Worm (Caenorhabditis elegans): ENCODE results near the gene cutl-19.

cutl-19 gene

DNA sequence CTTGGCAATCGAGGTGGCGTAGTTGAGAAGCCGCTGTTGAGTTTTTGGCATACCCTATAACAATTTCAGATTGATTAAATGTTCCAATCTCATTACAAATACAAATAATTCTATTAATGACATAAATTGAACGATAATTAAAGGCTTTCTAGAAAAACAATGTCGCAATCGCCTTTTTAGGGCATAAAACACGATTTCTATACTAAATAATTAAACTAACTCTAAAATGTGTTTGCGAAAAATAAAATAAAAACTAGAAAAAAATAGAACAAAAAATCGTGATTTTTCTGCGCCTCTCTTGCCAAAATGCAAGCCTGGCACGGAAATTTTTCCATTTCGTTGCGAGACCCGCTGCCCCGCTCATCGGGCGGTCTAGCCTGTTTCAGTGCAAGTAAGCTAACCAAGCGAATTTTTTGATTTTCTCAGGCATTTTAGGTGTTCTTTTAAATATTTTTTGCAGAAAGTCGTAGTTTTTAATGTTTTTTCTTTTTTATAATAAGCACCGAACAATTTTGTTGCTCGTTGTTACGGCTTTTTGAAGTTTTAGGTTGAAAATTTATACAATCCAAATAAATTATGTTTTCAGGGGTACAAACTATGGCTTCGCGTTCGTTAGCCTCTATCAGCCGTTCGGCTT lies 10.5 kb upstream of the cutl-19 start, which contains the start of the genes C34E10.12, C34E10.10 and atp-2 (continued):
- peak; percentile 59 for TF ChIP-seq sma-9 (GFP tag; optimal IDR thresholded peaks at IDR 0.05)
- no peak for TF ChIP-seq sma-9 (tag; optimal IDR thresholded peaks at IDR 0.05)
- TF ChIP-seq ceh-16 (tag; optimal IDR thresholded peaks at IDR 0.05), result peak; percentile 50
- TF ChIP-seq snpc-4 (tag; optimal IDR thresholded peaks at IDR 0.05), result peak; percentile 60

DNA sequence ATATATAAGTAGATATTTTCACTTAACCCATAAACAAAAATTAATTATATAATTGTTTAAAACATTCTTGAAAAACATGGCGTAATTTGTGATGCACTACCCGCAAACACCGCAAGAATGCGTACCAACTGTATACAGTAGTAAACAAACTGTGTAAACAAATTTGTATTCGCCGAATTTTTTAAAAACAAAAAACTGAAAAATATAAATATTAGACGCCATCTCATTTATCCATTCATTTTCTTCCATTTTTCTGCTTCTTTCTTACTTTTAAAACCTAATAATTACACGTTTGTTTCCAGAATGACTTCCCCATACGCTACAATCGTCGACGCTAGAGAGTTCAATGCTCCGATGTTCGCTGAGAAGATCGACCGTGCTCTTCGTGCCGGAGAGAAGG lies 7.9 kb upstream of the cutl-19 start, which contains the start of gene nex-1:
nex-1 (plus strand) TSS at position 301 of the 400 bp plus-strand sequence.
- TF ChIP-seq R02D3.7 (tag; optimal IDR thresholded peaks at IDR 0.05) (no peak), ztf-1 (GFP tag; conservative IDR thresholded peaks at IDR 0.05) (no peak), ZK546.5 (tag; optimal IDR thresholded peaks at IDR 0.05) (no peak), elt-1 (tag; optimal IDR thresholded peaks at IDR 0.05) (no peak), sma-3 (GFP tag; optimal IDR thresholded peaks at IDR 0.05) (no peak), sma-9 (GFP tag; optimal IDR thresholded peaks at IDR 0.05) (no peak), sma-9 (tag; optimal IDR thresholded peaks at IDR 0.05) (no peak), unc-62 (GFP tag; optimal IDR thresholded peaks at IDR 0.05) (no peak), lin-11 (tag; optimal IDR thresholded peaks at IDR 0.05) (no peak), mab-5 (tag; optimal IDR thresholded peaks at IDR 0.05) (no peak), nhr-23 (tag; optimal IDR thresholded peaks at IDR 0.05) (no peak)

DNA sequence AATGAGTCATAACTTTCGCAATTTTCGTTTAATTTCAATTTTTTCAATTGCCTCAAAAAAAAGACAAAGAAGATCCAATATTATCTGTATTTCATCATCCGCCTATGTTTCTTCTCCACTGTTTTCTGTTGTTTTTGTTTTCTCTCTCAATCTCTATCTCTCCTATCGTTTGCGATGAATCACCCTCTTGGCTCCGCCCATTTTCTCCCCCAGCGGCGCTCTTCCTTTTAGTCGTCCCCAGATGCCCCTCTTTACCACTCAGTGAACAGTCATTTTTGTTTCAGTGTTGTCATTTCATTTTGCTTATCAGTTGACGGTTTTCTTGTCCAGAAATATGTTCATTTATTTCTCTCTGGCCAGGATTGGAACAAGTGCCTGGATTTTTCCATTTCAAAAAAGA lies 7.5 kb upstream of the cutl-19 start:
- no peak for TF ChIP-seq gmeb-1 (tag; optimal IDR thresholded peaks at IDR 0.05)
- TF ChIP-seq unc-55 (GFP tag; optimal IDR thresholded peaks at IDR 0.05), result peak; percentile 63
- TF ChIP-seq nhr-129 (tag; optimal IDR thresholded peaks at IDR 0.05), result peak; percentile 61
- no peak for TF ChIP-seq nhr-21 (tag; optimal IDR thresholded peaks at IDR 0.05)
- peak; percentile 47 for TF ChIP-seq sma-3 (GFP tag; optimal IDR thresholded peaks at IDR 0.05)
- no peak for TF ChIP-seq mbf-1 (tag; optimal IDR thresholded peaks at IDR 0.05)
- TF ChIP-seq F13H6.1 (tag; optimal IDR thresholded peaks at IDR 0.05), result no peak
- peak; percentile 94 for TF ChIP-seq fos-1 (tag; optimal IDR thresholded peaks at IDR 0.05)
- TF ChIP-seq C34F6.9 (tag; optimal IDR thresholded peaks at IDR 0.05), result peak; percentile 51

DNA sequence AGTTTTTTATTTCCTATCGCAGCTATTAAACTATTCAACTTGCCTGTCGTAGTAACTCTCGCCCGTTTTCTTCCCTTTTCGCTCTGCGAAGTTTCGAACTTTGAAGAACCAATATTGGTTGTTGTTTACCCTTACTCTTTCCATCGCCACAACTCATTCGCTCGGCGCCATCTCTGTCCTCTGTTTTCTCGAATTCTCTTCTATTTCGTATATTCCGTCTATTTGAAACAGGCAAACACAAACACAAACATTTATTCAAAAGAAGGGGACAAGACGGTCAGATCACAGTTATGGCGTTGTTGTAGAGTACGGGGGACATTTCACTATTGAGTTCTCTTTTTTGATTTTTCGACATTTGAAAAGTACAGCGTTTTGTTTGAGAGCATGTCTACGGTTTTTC lies 5.4 kb upstream of the cutl-19 start:
- TF ChIP-seq F13H6.1 (tag; optimal IDR thresholded peaks at IDR 0.05), result peak; percentile 60
- TF ChIP-seq nhr-129 (tag; optimal IDR thresholded peaks at IDR 0.05), result peak; percentile 62
- TF ChIP-seq nhr-12 (tag; optimal IDR thresholded peaks at IDR 0.05), result no peak

DNA sequence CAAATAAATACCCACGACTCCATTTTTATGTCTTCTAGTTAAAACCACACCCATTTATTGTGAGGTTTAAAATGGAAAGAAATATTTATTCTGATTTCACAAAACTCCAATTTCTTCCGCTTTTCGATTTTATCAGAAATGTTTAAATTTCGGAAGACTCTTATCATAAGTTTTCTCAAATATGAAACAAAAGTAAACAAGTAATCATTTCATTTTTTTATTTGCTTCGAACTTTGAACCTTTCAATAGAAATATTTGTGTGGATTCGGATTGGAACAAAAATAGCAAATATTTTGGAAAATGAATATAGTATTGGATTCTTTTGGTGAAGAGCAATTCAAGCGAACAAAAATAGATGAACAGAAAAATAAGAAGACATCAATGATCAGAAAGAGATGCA lies 4.4 kb upstream of the cutl-19 start:
- TF ChIP-seq zag-1 (tag; optimal IDR thresholded peaks at IDR 0.05) (no peak), crh-2 (tag; optimal IDR thresholded peaks at IDR 0.05) (no peak), ceh-82 (tag; optimal IDR thresholded peaks at IDR 0.05) (no peak), peb-1 (tag; optimal IDR thresholded peaks at IDR 0.05) (no peak), dmd-4 (tag; optimal IDR thresholded peaks at IDR 0.05) (no peak), blmp-1 (tag; optimal IDR thresholded peaks at IDR 0.05; ENCODE audit: insufficient read depth) (no peak), mdl-1 (tag; optimal IDR thresholded peaks at IDR 0.05) (no peak), mab-5 (tag; optimal IDR thresholded peaks at IDR 0.05) (no peak)

DNA sequence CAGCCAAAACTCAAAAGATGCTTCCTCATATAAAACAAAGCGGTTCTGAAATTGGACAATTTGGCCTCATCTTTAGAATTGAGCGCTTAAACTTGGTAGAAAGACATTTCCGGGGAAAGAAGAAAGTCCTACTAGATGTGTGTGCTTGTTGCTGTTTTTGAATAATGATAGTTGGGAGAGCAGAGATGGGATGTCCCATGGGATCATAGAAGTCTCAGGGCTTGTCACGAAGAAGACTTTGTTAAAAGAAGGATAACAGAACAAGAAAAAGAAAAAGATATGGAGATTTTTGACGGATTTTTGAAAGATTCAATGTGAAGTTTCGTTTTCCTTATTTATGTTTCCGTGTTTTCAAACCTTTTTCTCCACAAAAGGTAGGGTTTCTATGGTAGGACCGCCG lies 1.3 kb upstream of the cutl-19 start, which contains the start of gene ZC155.2:
ZC155.2 (plus strand) TSS at position 301 of the 400 bp plus-strand sequence.
- TF ChIP-seq mab-5 (tag; optimal IDR thresholded peaks at IDR 0.05) (peak; percentile 23), nhr-11 (tag; optimal IDR thresholded peaks at IDR 0.05) (no peak)

DNA sequence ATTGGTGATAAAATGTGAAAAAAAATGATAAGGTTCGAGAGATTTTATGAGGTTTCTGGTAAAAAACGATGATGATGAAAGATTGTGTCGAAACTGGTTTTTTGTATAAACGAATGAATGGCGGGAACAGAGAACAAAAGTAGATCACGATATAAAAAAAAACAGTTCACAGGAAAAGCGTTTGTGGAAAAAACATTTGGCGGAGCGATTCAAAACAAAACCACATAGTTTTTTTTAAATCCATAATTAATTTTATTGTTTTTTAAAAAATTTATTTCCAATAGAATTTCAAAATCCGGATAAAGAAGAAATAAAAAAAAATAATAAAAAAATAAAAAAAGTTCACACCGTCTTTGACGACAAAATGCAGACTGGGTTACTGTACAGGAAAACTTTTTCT lies 2.0 kb downstream of the cutl-19 start, which contains the start of gene ZC155.4:
ZC155.4 (minus strand) TSS at position 101 of the 400 bp plus-strand sequence.
- TF ChIP-seq nhr-25 (tag; optimal IDR thresholded peaks at IDR 0.05) (no peak), mab-5 (tag; optimal IDR thresholded peaks at IDR 0.05) (no peak), mdl-1 (tag; optimal IDR thresholded peaks at IDR 0.05) (no peak), ztf-1 (GFP tag; conservative IDR thresholded peaks at IDR 0.05) (no peak), snpc-4 (tag; optimal IDR thresholded peaks at IDR 0.05) (no peak), zag-1 (tag; optimal IDR thresholded peaks at IDR 0.05) (no peak), unc-39 (tag; optimal IDR thresholded peaks at IDR 0.05) (no peak), nhr-6 (tag; optimal IDR thresholded peaks at IDR 0.05) (no peak), sma-3 (GFP tag; optimal IDR thresholded peaks at IDR 0.05) (no peak), elt-1 (tag; optimal IDR thresholded peaks at IDR 0.05) (no peak), egl-27 (tag; optimal IDR thresholded peaks at IDR 0.05) (no peak), ceh-82 (tag; optimal IDR thresholded peaks at IDR 0.05) (no peak), ZK546.5 (tag; optimal IDR thresholded peaks at IDR 0.05) (no peak), nhr-237 (tag; optimal IDR thresholded peaks at IDR 0.05) (no peak), blmp-1 (tag; optimal IDR thresholded peaks at IDR 0.05; ENCODE audit: insufficient read depth) (no peak), C34F6.9 (tag; optimal IDR thresholded peaks at IDR 0.05) (no peak)
